Worm (Caenorhabditis elegans): ENCODE results near the gene T28A8.4.

T28A8.4 gene

ce11 chrIII:13542458-13542857 lies 39.0 kb downstream of the T28A8.4 start:
- TF ChIP-seq elt-2 (tag; optimal IDR thresholded peaks at IDR 0.05) (peak; percentile 46), hlh-30 (tag; optimal IDR thresholded peaks at IDR 0.05; ENCODE audit: insufficient read depth) (peak; percentile 32), C38D4.7 (GFP tag; optimal IDR thresholded peaks at IDR 0.05) (no peak)

- no peak for TF ChIP-seq ceh-45 (GFP tag; IDR thresholded peaks at IDR 0.05)
- TF ChIP-seq hlh-6 (tag; optimal IDR thresholded peaks at IDR 0.05) = no peak
- TF ChIP-seq ref-2 (tag; optimal IDR thresholded peaks at IDR 0.05) = no peak
- no peak for TF ChIP-seq Y22D7AL.16 (tag; optimal IDR thresholded peaks at IDR 0.05)
- TF ChIP-seq ceh-24 (tag; optimal IDR thresholded peaks at IDR 0.05) = no peak
- no peak for TF ChIP-seq ceh-34 (tag; optimal IDR thresholded peaks at IDR 0.05)
- TF ChIP-seq zip-5 (tag; optimal IDR thresholded peaks at IDR 0.05) = no peak
Measured at ce11 chrIII:13543434-13543833, 40.0 kb downstream of the T28A8.4 start, which contains the start of gene acs-5. Gene acs-5 (minus strand): TSS chrIII:13543534.

DNA sequence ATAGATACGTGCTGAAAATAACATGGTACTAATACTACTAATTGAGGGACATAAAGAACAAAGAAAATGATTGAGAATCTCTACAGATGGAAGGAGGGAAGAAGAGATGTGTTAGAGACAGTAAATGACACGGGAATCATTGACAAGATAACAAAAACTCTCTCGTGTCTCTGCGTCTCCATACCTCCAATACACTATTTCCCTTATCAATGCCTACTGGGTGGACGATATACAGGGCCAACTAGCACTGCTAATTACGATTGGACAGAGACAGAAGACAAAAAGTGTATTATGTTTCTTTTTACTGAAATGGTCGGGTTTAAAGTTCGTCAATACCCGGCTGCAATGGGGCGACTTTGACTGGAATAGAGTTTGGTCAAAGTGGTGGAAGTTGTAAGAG lies 41.1 kb downstream of the T28A8.4 start:
- no peak for TF ChIP-seq pha-2 (tag; optimal IDR thresholded peaks at IDR 0.05)
- TF ChIP-seq sdc-2 (tag; optimal IDR thresholded peaks at IDR 0.05) = no peak
- peak; percentile 73 for TF ChIP-seq elt-2 (tag; optimal IDR thresholded peaks at IDR 0.05)

ce11 chrIII:13546537-13546936 lies 43.1 kb downstream of the T28A8.4 start, which contains the start of gene Y76A2B.4:
Gene Y76A2B.4 (minus strand): TSS chrIII:13546777.
- TF ChIP-seq ets-4 (tag; optimal IDR thresholded peaks at IDR 0.05) = no peak
- TF ChIP-seq hlh-15 (tag; optimal IDR thresholded peaks at IDR 0.05) = no peak
- no peak for TF ChIP-seq gmeb-2 (tag; optimal IDR thresholded peaks at IDR 0.05)
- TF ChIP-seq ama-1 (optimal IDR thresholded peaks at IDR 0.05) = no peak
- TF ChIP-seq C08G9.2 (tag; optimal IDR thresholded peaks at IDR 0.05) = no peak
- TF ChIP-seq ceh-31 (tag; optimal IDR thresholded peaks at IDR 0.05) = no peak
- no peak for TF ChIP-seq elt-4 (tag; optimal IDR thresholded peaks at IDR 0.05)
- no peak for TF ChIP-seq ceh-22 (tag; optimal IDR thresholded peaks at IDR 0.05)
- TF ChIP-seq unc-55 (GFP tag; optimal IDR thresholded peaks at IDR 0.05) = no peak
- no peak for TF ChIP-seq lim-6 (tag; optimal IDR thresholded peaks at IDR 0.05)
- no peak for TF ChIP-seq ttx-3 (tag; optimal IDR thresholded peaks at IDR 0.05)
- TF ChIP-seq fkh-10 (GFP tag; optimal IDR thresholded peaks at IDR 0.05) = no peak
- no peak for TF ChIP-seq fax-1 (tag; optimal IDR thresholded peaks at IDR 0.05)
- TF ChIP-seq elt-2 (tag; optimal IDR thresholded peaks at IDR 0.05) = no peak
- TF ChIP-seq hlh-30 (tag; optimal IDR thresholded peaks at IDR 0.05; ENCODE audit: insufficient read depth) = no peak
- TF ChIP-seq eyg-1 (tag; optimal IDR thresholded peaks at IDR 0.05) = no peak
- no peak for TF ChIP-seq ceh-2 (tag; optimal IDR thresholded peaks at IDR 0.05)
- TF ChIP-seq pha-2 (tag; optimal IDR thresholded peaks at IDR 0.05) = no peak
- no peak for TF ChIP-seq nfya-1 (tag; optimal IDR thresholded peaks at IDR 0.05)

ce11 chrIII:13548982-13549381 lies 45.5 kb downstream of the T28A8.4 start, which contains the start of gene mmad-1:
Gene mmad-1 (minus strand): TSS chrIII:13549005.
- no peak for TF ChIP-seq K09A11.1 (tag; optimal IDR thresholded peaks at IDR 0.05; ENCODE audit: insufficient read depth)
- TF ChIP-seq unc-42 (tag; optimal IDR thresholded peaks at IDR 0.05) = peak; percentile 18
- peak; percentile 42 for TF ChIP-seq hlh-30 (tag; optimal IDR thresholded peaks at IDR 0.05; ENCODE audit: insufficient read depth)
- peak; percentile 99 for TF ChIP-seq unc-55 (GFP tag; optimal IDR thresholded peaks at IDR 0.05)
- TF ChIP-seq nfya-1 (tag; optimal IDR thresholded peaks at IDR 0.05) = peak; percentile 8
- TF ChIP-seq pax-1 (tag; optimal IDR thresholded peaks at IDR 0.05) = no peak

DNA sequence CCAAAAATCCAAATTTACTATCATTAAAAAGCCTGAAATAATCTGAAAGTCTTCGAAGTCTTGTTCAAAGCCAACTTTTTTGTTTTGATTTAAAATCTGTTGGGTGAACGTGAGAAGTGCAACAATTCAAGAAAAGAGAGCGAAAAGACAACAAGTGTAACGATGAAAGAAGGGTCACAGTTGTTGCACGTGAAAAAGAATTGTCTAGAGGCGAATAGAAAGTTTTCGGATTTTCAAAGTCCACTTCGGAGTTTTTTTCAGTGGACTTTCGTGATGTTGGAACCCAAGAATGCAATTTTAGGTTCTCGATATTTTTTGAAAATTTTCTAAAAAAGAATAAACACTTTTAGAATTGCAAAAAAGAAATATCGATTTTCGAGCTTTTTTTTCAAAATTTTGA lies 46.5 kb downstream of the T28A8.4 start:
- TF ChIP-seq T23F11.4 (GFP tag; optimal IDR thresholded peaks at IDR 0.05) (no peak), pha-4 (tag; optimal IDR thresholded peaks at IDR 0.05) (no peak), pros-1 (tag; optimal IDR thresholded peaks at IDR 0.05) (no peak), fkh-10 (GFP tag; optimal IDR thresholded peaks at IDR 0.05) (no peak), nhr-11 (tag; optimal IDR thresholded peaks at IDR 0.05) (no peak), hlh-13 (GFP tag; optimal IDR thresholded peaks at IDR 0.05) (no peak), K02D7.2 (tag; optimal IDR thresholded peaks at IDR 0.05) (no peak), C08G9.2 (tag; optimal IDR thresholded peaks at IDR 0.05) (no peak)

Data from whole organism, late embryonic.